Worm (Caenorhabditis elegans) whole organism, L1 larva: ENCODE results near the gene C27H5.2.

ENCODE experiments used
- aly-2 ChIP-seq: fragments of 150-350 bp; optimal IDR thresholded peaks from 2 replicates; lab custom pipeline; 2014; ENCODE audit warnings: missing biosample characterization, missing genetic modification characterization
- blmp-1 ChIP-seq: fragments of 150-350 bp; optimal IDR thresholded peaks from 2 replicates; lab custom pipeline; 2014; ENCODE audit warnings: missing biosample characterization, missing genetic modification characterization
- nhr-11 ChIP-seq: fragments of 150-350 bp; optimal IDR thresholded peaks from 2 replicates; lab custom pipeline; 2014; ENCODE audit warnings: missing biosample characterization, missing genetic modification characterization
- nhr-12 ChIP-seq: sonication (generic microtip); optimal IDR thresholded peaks from 2 replicates; lab custom pipeline; 2017; ENCODE audit warnings: missing biosample characterization, missing genetic modification characterization
- nhr-237 ChIP-seq: fragments of 150-350 bp; optimal IDR thresholded peaks from 2 replicates; lab custom pipeline; 2014; ENCODE audit warnings: missing biosample characterization, missing genetic modification characterization
- tbx-2 ChIP-seq: sonication (generic microtip); optimal IDR thresholded peaks from 2 replicates; lab custom pipeline; 2016; ENCODE audit warnings: missing genetic modification characterization, missing compliant biosample characterization
- ztf-11 ChIP-seq, 2 experiments: sonication (generic microtip); optimal IDR thresholded peaks; 2 replicates each; lab custom pipeline; 2016 to 2017; ENCODE audit warnings: missing genetic modification characterization in 2 of 2, missing biosample characterization in 1 of 2, missing compliant biosample characterization in 1 of 2

DNA sequence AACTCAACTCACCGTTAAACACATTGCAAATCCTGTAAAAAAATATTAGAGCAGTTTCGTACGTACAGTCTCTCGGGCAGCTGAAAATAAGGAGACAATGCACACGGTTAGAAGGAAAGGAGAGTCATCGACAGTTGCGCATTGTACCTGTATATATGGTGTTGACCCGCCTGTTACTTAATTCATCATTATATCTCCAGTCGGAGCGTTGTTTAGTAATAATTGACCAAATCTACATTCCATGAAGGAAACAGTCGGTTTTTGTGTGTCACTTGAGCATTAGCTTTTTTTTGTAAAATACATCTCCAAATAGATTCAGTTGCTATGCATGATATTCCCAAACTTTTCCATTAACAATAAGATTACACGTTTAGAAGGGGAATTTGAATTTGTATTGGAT, 6.1 kb downstream of the C27H5.2 start, which contains the start of gene C27H5.12:
- TF ChIP-seq nhr-237 (no peak), ztf-11 (tag; optimal IDR thresholded peaks at IDR 0.05; lab: Kevin White, UChicago) (no peak), nhr-12 (no peak), aly-2 (tag; lab: Kevin White, UChicago) (no peak), nhr-11 (tag; lab: Kevin White, UChicago) (no peak), tbx-2 (tag; lab: Kevin White, UChicago) (no peak), blmp-1 (no peak)
